Fruit fly (Drosophila melanogaster) whole organism, embryonic: ENCODE data around the gene BNIP3.
A peak's percentile ranks its signal among the peaks of the same experiment; 100 is the strongest.

ENCODE experiments used
- Adf1 ChIP-seq: fragments of 200-800 bp; sonication (Bioruptor generic); IDR thresholded peaks from 2 replicates; pipeline ENCODE4 v1.3.6; 2022; ENCODE audit warnings: missing biosample characterization, missing genetic modification characterization
- B-H1 ChIP-seq: fragments of 200-800 bp; sonication (Bioruptor generic); IDR thresholded peaks from 3 replicates; pipeline ENCODE4 v1.3.6; 2022; ENCODE audit warnings: missing biosample characterization, missing genetic modification characterization
- BEAF-32 ChIP-seq: fragments of 200-800 bp; sonication (Bioruptor generic); optimal IDR thresholded peaks from 3 replicates; lab custom pipeline; 2017; ENCODE audit warnings: missing biosample characterization, missing genetic modification characterization, mild to moderate bottlenecking, moderate library complexity, missing genetic modification reagents
- CG10366 ChIP-seq: fragments of 200-800 bp; sonication (Bioruptor generic); IDR thresholded peaks from 2 replicates; pipeline ENCODE4 v1.3.6; 2022; ENCODE audit warnings: missing biosample characterization, missing genetic modification characterization
- CG11247 ChIP-seq: fragments of 200-800 bp; sonication (Bioruptor generic); IDR thresholded peaks from 2 replicates; pipeline ENCODE4 v1.3.6; 2022; ENCODE audit warnings: missing biosample characterization, missing genetic modification characterization
- CG11560 ChIP-seq: fragments of 200-800 bp; sonication (Bioruptor generic); IDR thresholded peaks from 3 replicates; pipeline ENCODE4 v1.3.6; 2022; ENCODE audit warnings: missing biosample characterization, missing genetic modification characterization
- CG1233 ChIP-seq: fragments of 200-800 bp; sonication (Bioruptor generic); optimal IDR thresholded peaks from 4 replicates; lab custom pipeline; 2018; ENCODE audit warnings: missing biosample characterization, mild to moderate bottlenecking, missing genetic modification characterization
- CG13775 ChIP-seq: fragments of 200-800 bp; sonication (Bioruptor generic); optimal IDR thresholded peaks from 3 replicates; lab custom pipeline; 2017; ENCODE audit warnings: missing biosample characterization, mild to moderate bottlenecking, missing genetic modification characterization
- CG15514 ChIP-seq: fragments of 200-800 bp; sonication (Bioruptor generic); optimal IDR thresholded peaks from 3 replicates; lab custom pipeline; 2017; ENCODE audit warnings: missing biosample characterization, missing genetic modification characterization, mild to moderate bottlenecking, moderate library complexity, missing genetic modification reagents
- CG15696 ChIP-seq: fragments of 200-800 bp; sonication (Bioruptor generic); optimal IDR thresholded peaks from 2 replicates; lab custom pipeline; 2019; ENCODE audit warnings: missing biosample characterization, mild to moderate bottlenecking, missing genetic modification characterization, moderate library complexity
- CG17802 ChIP-seq: fragments of 200-800 bp; sonication (Bioruptor generic); optimal IDR thresholded peaks from 2 replicates; lab custom pipeline; 2018; ENCODE audit warnings: missing biosample characterization, mild to moderate bottlenecking, missing genetic modification characterization, moderate library complexity
- CG34224 ChIP-seq: fragments of 200-800 bp; sonication (Bioruptor generic); IDR thresholded peaks from 3 replicates; pipeline ENCODE4 v1.3.6; 2022; ENCODE audit warnings: missing biosample characterization, missing genetic modification characterization; ENCODE audit not compliant: partially characterized antibody
- CG3847 ChIP-seq: fragments of 200-800 bp; sonication (Bioruptor generic); IDR thresholded peaks from 2 replicates; pipeline ENCODE4 v1.3.6; 2022; ENCODE audit warnings: missing biosample characterization, missing genetic modification characterization
- CG8290 ChIP-seq, 3 experiments: fragments of 200-800 bp; sonication (Bioruptor generic); optimal IDR thresholded peaks; 2 replicates each; lab custom pipeline; 2016 to 2019; ENCODE audit warnings: missing biosample characterization in 3 of 3, missing genetic modification characterization in 3 of 3, mild to moderate bottlenecking in 2 of 3, moderate library complexity in 1 of 3
- CG9437 ChIP-seq: fragments of 200-800 bp; sonication (Bioruptor generic); optimal IDR thresholded peaks from 2 replicates; lab custom pipeline; 2018; ENCODE audit warnings: missing biosample characterization, mild to moderate bottlenecking, missing genetic modification characterization
- CG9609 ChIP-seq: fragments of 200-800 bp; sonication (Bioruptor generic); optimal IDR thresholded peaks from 3 replicates; lab custom pipeline; 2016; ENCODE audit warnings: missing biosample characterization, missing genetic modification characterization
- CHES-1-like ChIP-seq: fragments of 200-800 bp; sonication (Bioruptor generic); optimal IDR thresholded peaks from 2 replicates; lab custom pipeline; 2016; ENCODE audit warnings: missing biosample characterization, missing genetic modification characterization
- Camta ChIP-seq: fragments of 200-800 bp; sonication (Bioruptor generic); optimal IDR thresholded peaks from 2 replicates; lab custom pipeline; 2016; ENCODE audit warnings: missing biosample characterization, missing genetic modification characterization
- D ChIP-seq, 2 experiments: fragments of 200-800 bp in 1 of 2; fragments of >200 bp in 1 of 2; sonication (Bioruptor generic) in 1 of 2; optimal IDR thresholded peaks; 2 replicates in 1 of 2; 3 replicates in 1 of 2; lab custom pipeline; 2017; ENCODE audit warnings: mild to moderate bottlenecking in 1 of 2, missing biosample characterization in 1 of 2, missing genetic modification characterization in 1 of 2, missing genetic modification reagents in 1 of 2
- Dbx ChIP-seq: fragments of 200-800 bp; sonication (Bioruptor generic); IDR thresholded peaks from 3 replicates; pipeline ENCODE4 v1.3.6; 2022; ENCODE audit warnings: missing biosample characterization, missing genetic modification characterization
- E2f1 ChIP-seq: fragments of 200-800 bp; sonication (Bioruptor generic); IDR thresholded peaks from 2 replicates; pipeline ENCODE4 v1.3.6; 2022; ENCODE audit warnings: missing biosample characterization, missing genetic modification characterization
- Hr39 ChIP-seq: fragments of >200 bp; optimal IDR thresholded peaks from 2 replicates; lab custom pipeline; 2017
- Mes4 ChIP-seq: fragments of 200-800 bp; sonication (Bioruptor generic); optimal IDR thresholded peaks from 2 replicates; lab custom pipeline; 2016; ENCODE audit warnings: missing biosample characterization, missing genetic modification characterization
- NK7.1 ChIP-seq: fragments of 200-800 bp; sonication (Bioruptor generic); optimal IDR thresholded peaks from 3 replicates; lab custom pipeline; 2016; ENCODE audit warnings: missing biosample characterization, missing genetic modification characterization
- Neu2 ChIP-seq: fragments of 200-800 bp; sonication (Bioruptor generic); optimal IDR thresholded peaks from 3 replicates; lab custom pipeline; 2016; ENCODE audit warnings: missing biosample characterization, missing genetic modification characterization, borderline replicate concordance
- Nf-YC ChIP-seq: fragments of 200-800 bp; optimal IDR thresholded peaks from 3 replicates; lab custom pipeline; 2019; ENCODE audit warnings: missing biosample characterization, mild to moderate bottlenecking, missing genetic modification characterization, moderate library complexity
- Optix ChIP-seq: fragments of 200-800 bp; sonication (Bioruptor generic); IDR thresholded peaks from 3 replicates; pipeline ENCODE4 v1.3.6; 2022; ENCODE audit warnings: missing biosample characterization, missing genetic modification characterization
- Spps ChIP-seq: fragments of 200-800 bp; sonication (Bioruptor generic); optimal IDR thresholded peaks from 2 replicates; lab custom pipeline; 2018; ENCODE audit warnings: missing biosample characterization, mild to moderate bottlenecking, missing genetic modification characterization
- ap ChIP-seq: fragments of 200-800 bp; sonication (Bioruptor generic); IDR thresholded peaks from 2 replicates; pipeline ENCODE4 v1.3.6; 2022; ENCODE audit warnings: missing biosample characterization, missing genetic modification characterization
- btn ChIP-seq: fragments of 200-800 bp; sonication (Bioruptor generic); optimal IDR thresholded peaks from 2 replicates; lab custom pipeline; 2016; ENCODE audit warnings: missing biosample characterization, missing genetic modification characterization
- dmrt99B ChIP-seq: fragments of 200-800 bp; sonication (Bioruptor generic); optimal IDR thresholded peaks from 2 replicates; lab custom pipeline; 2018; ENCODE audit warnings: missing biosample characterization, mild to moderate bottlenecking, missing genetic modification characterization, moderate library complexity
- fu2 ChIP-seq: fragments of 200-800 bp; sonication (Bioruptor generic); optimal IDR thresholded peaks from 2 replicates; lab custom pipeline; 2016; ENCODE audit warnings: missing biosample characterization, missing genetic modification characterization
- gcm ChIP-seq: fragments of 200-800 bp; sonication (Bioruptor generic); optimal IDR thresholded peaks from 2 replicates; lab custom pipeline; 2019; ENCODE audit warnings: missing biosample characterization, mild to moderate bottlenecking, missing genetic modification characterization, moderate library complexity
- grn ChIP-seq: fragments of 200-800 bp; sonication (Bioruptor generic); optimal IDR thresholded peaks from 3 replicates; lab custom pipeline; 2017; ENCODE audit warnings: missing biosample characterization, missing genetic modification characterization
- hb ChIP-seq: fragments of 200-800 bp; sonication (Bioruptor generic); IDR thresholded peaks from 3 replicates; pipeline ENCODE4 v1.3.6; 2022; ENCODE audit warnings: missing biosample characterization, missing genetic modification characterization; ENCODE audit not compliant: partially characterized antibody
- hbn ChIP-seq: fragments of 200-800 bp; sonication (Bioruptor generic); IDR thresholded peaks from 2 replicates; pipeline ENCODE4 v1.3.6; 2022; ENCODE audit warnings: missing biosample characterization, missing genetic modification characterization; ENCODE audit not compliant: partially characterized antibody
- inv ChIP-seq: fragments of 200-800 bp; sonication (Bioruptor generic); IDR thresholded peaks from 2 replicates; pipeline ENCODE4 v1.3.6; 2022; ENCODE audit warnings: missing biosample characterization, missing genetic modification characterization; ENCODE audit not compliant: partially characterized antibody
- lbe ChIP-seq: fragments of 200-800 bp; sonication (Bioruptor generic); optimal IDR thresholded peaks from 2 replicates; lab custom pipeline; 2016; ENCODE audit warnings: missing biosample characterization, mild to moderate bottlenecking, missing genetic modification characterization
- lov ChIP-seq, 2 experiments: fragments of 200-800 bp in 1 of 2; fragments of >200 bp in 1 of 2; sonication (Bioruptor generic) in 1 of 2; IDR thresholded peaks in 1 of 2; optimal IDR thresholded peaks in 1 of 2; 2 replicates in 1 of 2; 3 replicates in 1 of 2; pipeline versions ENCODE4 v1.3.6 to Lab custom; 2017 to 2022; ENCODE audit warnings: missing biosample characterization in 1 of 2, missing genetic modification characterization in 1 of 2
- odd ChIP-seq: fragments of 200-800 bp; sonication (Bioruptor generic); optimal IDR thresholded peaks from 2 replicates; lab custom pipeline; 2017; ENCODE audit warnings: missing biosample characterization, mild to moderate bottlenecking, missing genetic modification characterization
- pb ChIP-seq: fragments of 200-800 bp; sonication (Bioruptor generic); optimal IDR thresholded peaks from 3 replicates; lab custom pipeline; 2016; ENCODE audit warnings: missing biosample characterization, missing genetic modification characterization
- pzg ChIP-seq: fragments of 200-800 bp; sonication (Bioruptor generic); optimal IDR thresholded peaks from 3 replicates; lab custom pipeline; 2018; ENCODE audit warnings: missing biosample characterization, mild to moderate bottlenecking, missing genetic modification characterization, moderate library complexity
- rib ChIP-seq: fragments of 200-800 bp; sonication (Bioruptor generic); IDR thresholded peaks from 2 replicates; pipeline ENCODE4 v1.3.6; 2022; ENCODE audit warnings: missing biosample characterization, missing genetic modification characterization
- run ChIP-seq: fragments of 200-800 bp; sonication (Bioruptor generic); optimal IDR thresholded peaks from 3 replicates; lab custom pipeline; 2018; ENCODE audit warnings: missing biosample characterization, mild to moderate bottlenecking, missing genetic modification characterization
- so ChIP-seq: fragments of 200-800 bp; sonication (Bioruptor generic); IDR thresholded peaks from 3 replicates; pipeline ENCODE4 v1.3.6; 2022; ENCODE audit warnings: missing biosample characterization, missing genetic modification characterization
- tap ChIP-seq: fragments of 200-800 bp; optimal IDR thresholded peaks from 3 replicates; lab custom pipeline; 2019; ENCODE audit warnings: missing biosample characterization, mild to moderate bottlenecking, missing genetic modification characterization, moderate library complexity
- tx ChIP-seq: fragments of 200-800 bp; sonication (Bioruptor generic); optimal IDR thresholded peaks from 2 replicates; lab custom pipeline; 2016; ENCODE audit warnings: missing biosample characterization, missing genetic modification characterization
- usp ChIP-seq: fragments of >200 bp; optimal IDR thresholded peaks from 2 replicates; lab custom pipeline; 2017; ENCODE audit warnings: missing biosample characterization, missing genetic modification characterization
- zen ChIP-seq: fragments of 200-800 bp; sonication (Bioruptor generic); optimal IDR thresholded peaks from 3 replicates; lab custom pipeline; 2018; ENCODE audit warnings: missing biosample characterization, mild to moderate bottlenecking, missing genetic modification characterization, moderate library complexity

Gene BNIP3

dm6 chr3L:20470991-20471498 is 48.1 kb downstream of the BNIP3 start (continued):
- TF ChIP-seq zen (no peak), pb (no peak), fu2 (GFP tag; lab: Kevin White, UChicago) (no peak), btn (GFP tag; lab: Kevin White, UChicago) (no peak), CG15696 (tag; lab: Kevin White, UChicago) (no peak), dmrt99B (tag; lab: Kevin White, UChicago) (peak; percentile 74), Camta (GFP tag; lab: Kevin White, UChicago) (no peak), BEAF-32 (GFP tag; lab: Kevin White, UChicago) (no peak), lov (optimal IDR thresholded peaks at IDR 0.05; lab: Kevin White, UChicago) (no peak), lov (GFP tag; IDR thresholded peaks at IDR 0.05; lab: Robert Waterston, UW) (no peak), CG9437 (GFP tag; lab: Kevin White, UChicago) (no peak), B-H1 (GFP tag; lab: Robert Waterston, UW) (no peak), D (optimal IDR thresholded peaks at IDR 0.05; lab: Kevin White, UChicago) (no peak), D (GFP tag; optimal IDR thresholded peaks at IDR 0.05; lab: Kevin White, UChicago) (peak; percentile 32), CG15514 (GFP tag; lab: Kevin White, UChicago) (peak; percentile 38), tx (GFP tag; lab: Kevin White, UChicago) (no peak), CG34224 (GFP tag; lab: Robert Waterston, UW) (no peak), rib (GFP tag; lab: Robert Waterston, UW) (peak; percentile 23; the same call in 1 of the 2 replicates), lbe (GFP tag; lab: Kevin White, UChicago) (no peak), E2f1 (GFP tag; lab: Robert Waterston, UW) (peak; percentile 53; the same call in 1 of the 2 replicates), Nf-YC (tag; lab: Kevin White, UChicago) (peak; percentile 33), Adf1 (GFP tag; lab: Robert Waterston, UW) (no peak), run (tag; lab: Kevin White, UChicago) (peak; percentile 45), CG1233 (GFP tag; lab: Kevin White, UChicago) (peak; percentile 19), CG13775 (GFP tag; lab: Kevin White, UChicago) (peak; percentile 34), grn (GFP tag; lab: Kevin White, UChicago) (peak; percentile 83), odd (GFP tag; lab: Kevin White, UChicago) (peak; percentile 70), CG9609 (GFP tag; lab: Kevin White, UChicago) (no peak), gcm (peak; percentile 44), CG10366 (GFP tag; lab: Robert Waterston, UW) (peak; percentile 43; the same call in 1 of the 2 replicates), Spps (tag; lab: Kevin White, UChicago) (no peak), Dbx (no peak), Hr39 (lab: Kevin White, UChicago) (no peak), NK7.1 (GFP tag; lab: Kevin White, UChicago) (no peak), CG11247 (GFP tag; lab: Robert Waterston, UW) (no peak), so (no peak), pzg (GFP tag; lab: Kevin White, UChicago) (no peak), CG8290 (GFP tag; optimal IDR thresholded peaks at IDR 0.05; lab: Kevin White, UChicago) (no peak), CG8290 (tag; optimal IDR thresholded peaks at IDR 0.05; lab: Kevin White, UChicago) (peak in 1 of 2 experiments; percentile 34), Optix (GFP tag; lab: Robert Waterston, UW) (peak; percentile 61; the same call in 2 of the 3 replicates), inv (GFP tag; lab: Robert Waterston, UW) (no peak), hb (GFP tag; lab: Robert Waterston, UW) (no peak), CHES-1-like (GFP tag; lab: Kevin White, UChicago) (no peak), usp (no peak), CG17802 (tag; lab: Kevin White, UChicago) (no peak), tap (tag; lab: Kevin White, UChicago) (peak; percentile 68), ap (peak; percentile 26; the same call in 1 of the 2 replicates), CG11560 (no peak), hbn (GFP tag; lab: Robert Waterston, UW) (no peak), CG3847 (GFP tag; lab: Robert Waterston, UW) (0 out of 2 replicates have a peak, but pooled peaks have one; percentile 10), Neu2 (GFP tag; lab: Kevin White, UChicago) (no peak), Mes4 (GFP tag; lab: Kevin White, UChicago) (no peak)
